Worm (Caenorhabditis elegans) whole organism, young adult: ENCODE measurements around the gene K11H3.5.
A peak's percentile ranks its signal among the peaks of the same experiment; 100 is the strongest.

Experiments
- C17E4.6 ChIP-seq: fragments of 200-800 bp; sonication (Bioruptor generic); IDR thresholded peaks from 2 replicates; pipeline ENCODE4 v1.3.6; 2022; ENCODE audit warnings: missing genetic modification reagents, missing genetic modification characterization, missing compliant biosample characterization
- D2030.7 ChIP-seq: fragments of 200-800 bp; sonication (Bioruptor generic); IDR thresholded peaks from 2 replicates; pipeline ENCODE4 v1.3.6; 2022; ENCODE audit warnings: missing genetic modification reagents, missing genetic modification characterization, missing compliant biosample characterization
- F57C9.4 ChIP-seq: sonication (generic microtip); optimal IDR thresholded peaks from 2 replicates; lab custom pipeline; 2017; ENCODE audit warnings: mild to moderate bottlenecking, missing genetic modification characterization, missing compliant biosample characterization
- T07F8.4 ChIP-seq: sonication (generic microtip); optimal IDR thresholded peaks from 2 replicates; lab custom pipeline; 2016; ENCODE audit warnings: mild to moderate bottlenecking, missing genetic modification characterization, moderate library complexity, missing compliant biosample characterization
- Y53G8AR.9 ChIP-seq: fragments of 200-800 bp; sonication (Bioruptor generic); conservative IDR thresholded peaks from 2 replicates; pipeline ENCODE4 v1.3.6; 2022; ENCODE audit warnings: missing genetic modification reagents, missing genetic modification characterization, missing compliant biosample characterization
- Y56A3A.18 ChIP-seq: fragments of 200-800 bp; sonication (Bioruptor generic); IDR thresholded peaks from 2 replicates; pipeline ENCODE4 v1.3.6; 2022; ENCODE audit warnings: missing genetic modification reagents, missing genetic modification characterization, missing compliant biosample characterization
- Y79H2A.3 ChIP-seq: fragments of 200-800 bp; sonication (Bioruptor generic); conservative IDR thresholded peaks from 2 replicates; pipeline ENCODE4 v1.3.6; 2022; ENCODE audit warnings: missing genetic modification reagents, missing genetic modification characterization, missing compliant biosample characterization
- ama-1 ChIP-seq, 3 experiments: fragments of 150-350 bp in 1 of 3; sonication (generic microtip) in 2 of 3; optimal IDR thresholded peaks; 2 replicates each; lab custom pipeline; 2014 to 2018; ENCODE audit warnings: missing biosample characterization in 2 of 3, missing genetic modification characterization in 2 of 3, missing genetic modification reagents in 2 of 3
- aptf-2 ChIP-seq: fragments of 200-800 bp; sonication (Bioruptor generic); conservative IDR thresholded peaks from 2 replicates; pipeline ENCODE4 v1.3.6; 2022; ENCODE audit warnings: missing genetic modification reagents, missing genetic modification characterization, missing compliant biosample characterization
- atf-7 ChIP-seq: sonication (generic microtip); optimal IDR thresholded peaks from 2 replicates; lab custom pipeline; 2017; ENCODE audit warnings: mild to moderate bottlenecking, missing genetic modification characterization, missing compliant biosample characterization
- bed-1 ChIP-seq: fragments of 200-800 bp; sonication (Bioruptor generic); IDR thresholded peaks from 2 replicates; pipeline ENCODE4 v1.3.6; 2022; ENCODE audit warnings: missing genetic modification reagents, missing genetic modification characterization, missing compliant biosample characterization
- ccch-3 ChIP-seq: fragments of 200-800 bp; sonication (Bioruptor generic); optimal IDR thresholded peaks from 2 replicates; lab custom pipeline; 2018; ENCODE audit warnings: mild to moderate bottlenecking, missing genetic modification characterization, missing compliant biosample characterization
- cebp-1 ChIP-seq, 2 experiments: fragments of 200-800 bp in 1 of 2; sonication (Bioruptor generic) in 1 of 2; sonication (generic microtip) in 1 of 2; IDR thresholded peaks in 1 of 2; optimal IDR thresholded peaks in 1 of 2; 2 replicates each; pipeline versions ENCODE4 v1.3.6 to Lab custom; 2017 to 2022; ENCODE audit warnings: missing compliant biosample characterization in 2 of 2, missing genetic modification characterization in 2 of 2, mild to moderate bottlenecking in 1 of 2, missing genetic modification reagents in 1 of 2, moderate library complexity in 1 of 2
- ceh-79 ChIP-seq: sonication (generic microtip); optimal IDR thresholded peaks from 2 replicates; lab custom pipeline; 2017; ENCODE audit warnings: mild to moderate bottlenecking, missing genetic modification characterization, missing compliant biosample characterization
- dpff-1 ChIP-seq: sonication (generic microtip); optimal IDR thresholded peaks from 2 replicates; lab custom pipeline; 2017; ENCODE audit warnings: mild to moderate bottlenecking, missing genetic modification characterization, missing compliant biosample characterization
- ekl-4 ChIP-seq: fragments of 200-800 bp; sonication (Bioruptor generic); IDR thresholded peaks from 2 replicates; pipeline ENCODE4 v1.3.6; 2022; ENCODE audit warnings: missing genetic modification reagents, missing genetic modification characterization, missing compliant biosample characterization
- gei-17 ChIP-seq: fragments of 200-800 bp; sonication (Bioruptor generic); optimal IDR thresholded peaks from 2 replicates; lab custom pipeline; 2018; ENCODE audit warnings: mild to moderate bottlenecking, missing genetic modification characterization, missing compliant biosample characterization
- hmg-1.2 ChIP-seq: fragments of 200-800 bp; sonication (Bioruptor generic); IDR thresholded peaks from 2 replicates; pipeline ENCODE4 v1.3.6; 2022; ENCODE audit warnings: missing genetic modification reagents, missing genetic modification characterization, missing compliant biosample characterization
- hsf-1 ChIP-seq: fragments of 200-800 bp; sonication (Bioruptor generic); IDR thresholded peaks from 2 replicates; pipeline ENCODE4 v1.3.6; 2022; ENCODE audit warnings: missing genetic modification reagents, missing genetic modification characterization, missing compliant biosample characterization
- lin-26 ChIP-seq: fragments of 200-800 bp; sonication (Bioruptor generic); IDR thresholded peaks from 2 replicates; pipeline ENCODE4 v1.3.6; 2022; ENCODE audit warnings: missing genetic modification reagents, missing genetic modification characterization, missing compliant biosample characterization
- lin-35 ChIP-seq, 3 experiments: fragments of 150-350 bp in 2 of 3; sonication (generic microtip) in 1 of 3; optimal IDR thresholded peaks; 2 replicates each; lab custom pipeline; 2014 to 2018; ENCODE audit warnings: missing biosample characterization in 3 of 3, missing genetic modification characterization in 3 of 3, missing genetic modification reagents in 3 of 3
- lin-40 ChIP-seq: sonication (generic microtip); optimal IDR thresholded peaks from 2 replicates; lab custom pipeline; 2016; ENCODE audit warnings: missing genetic modification characterization, mild to moderate bottlenecking, missing compliant biosample characterization, missing genotype, missing genetic modification reagents
- madf-10 ChIP-seq: sonication (generic microtip); optimal IDR thresholded peaks from 2 replicates; lab custom pipeline; 2016; ENCODE audit warnings: mild to moderate bottlenecking, missing genetic modification characterization, missing compliant biosample characterization
- madf-6 ChIP-seq: fragments of 200-800 bp; sonication (Bioruptor generic); IDR thresholded peaks from 2 replicates; pipeline ENCODE4 v1.3.6; 2022; ENCODE audit warnings: missing genetic modification reagents, missing genetic modification characterization, missing compliant biosample characterization
- mxl-1 ChIP-seq: sonication (generic microtip); optimal IDR thresholded peaks from 2 replicates; lab custom pipeline; 2016; ENCODE audit warnings: missing genetic modification characterization, missing compliant biosample characterization
- nfya-2 ChIP-seq: fragments of 200-800 bp; sonication (Bioruptor generic); IDR thresholded peaks from 2 replicates; pipeline ENCODE4 v1.3.6; 2022; ENCODE audit warnings: missing genetic modification reagents, missing genetic modification characterization, missing compliant biosample characterization
- nhr-80 ChIP-seq: sonication (generic microtip); optimal IDR thresholded peaks from 2 replicates; lab custom pipeline; 2016; ENCODE audit warnings: missing genetic modification characterization, missing compliant biosample characterization
- pbrm-1 ChIP-seq: fragments of 200-800 bp; sonication (Bioruptor generic); IDR thresholded peaks from 2 replicates; pipeline ENCODE4 v1.3.6; 2022; ENCODE audit warnings: missing genetic modification reagents, missing genetic modification characterization, missing compliant biosample characterization
- repo-1 ChIP-seq: sonication (generic microtip); optimal IDR thresholded peaks from 2 replicates; lab custom pipeline; 2017; ENCODE audit warnings: mild to moderate bottlenecking, missing genetic modification characterization, missing compliant biosample characterization
- snpc-3.4 ChIP-seq: sonication (generic microtip); optimal IDR thresholded peaks from 2 replicates; lab custom pipeline; 2017; ENCODE audit warnings: missing genetic modification characterization, mild to moderate bottlenecking, missing compliant biosample characterization, antibody characterized with exemption, moderate library complexity, missing genotype, missing genetic modification reagents
- somi-1 ChIP-seq: fragments of 200-800 bp; sonication (Bioruptor generic); optimal IDR thresholded peaks from 2 replicates; lab custom pipeline; 2018; ENCODE audit warnings: mild to moderate bottlenecking, missing genetic modification characterization, missing compliant biosample characterization
- tbp1 ChIP-seq: fragments of 200-800 bp; sonication (Bioruptor generic); optimal IDR thresholded peaks from 2 replicates; lab custom pipeline; 2018; ENCODE audit warnings: mild to moderate bottlenecking, missing genetic modification characterization, missing compliant biosample characterization
- tbx-9 ChIP-seq: sonication (generic microtip); optimal IDR thresholded peaks from 2 replicates; lab custom pipeline; 2016; ENCODE audit warnings: borderline replicate concordance, missing genetic modification characterization, inconsistent platforms, missing compliant biosample characterization
- unc-62 ChIP-seq: fragments of 150-350 bp; optimal IDR thresholded peaks from 2 replicates; lab custom pipeline; 2014; ENCODE audit warnings: missing biosample characterization, missing genetic modification reagents, missing genetic modification characterization
- ztf-22 ChIP-seq: fragments of 200-800 bp; sonication (Bioruptor generic); optimal IDR thresholded peaks from 2 replicates; lab custom pipeline; 2018; ENCODE audit warnings: mild to moderate bottlenecking, missing genetic modification characterization, moderate library complexity, missing compliant biosample characterization
- ztf-25 ChIP-seq: fragments of 200-800 bp; sonication (Bioruptor generic); IDR thresholded peaks from 2 replicates; pipeline ENCODE4 v1.3.6; 2022; ENCODE audit warnings: missing genetic modification reagents, missing genetic modification characterization, missing compliant biosample characterization
- ztf-26 ChIP-seq: sonication (generic microtip); optimal IDR thresholded peaks from 2 replicates; lab custom pipeline; 2017; ENCODE audit warnings: missing genetic modification characterization, missing compliant biosample characterization
- ztf-3 ChIP-seq: fragments of 200-800 bp; sonication (Bioruptor generic); optimal IDR thresholded peaks from 2 replicates; lab custom pipeline; 2018; ENCODE audit warnings: mild to moderate bottlenecking, missing genetic modification characterization, missing compliant biosample characterization

The K11H3.5 gene

ce11 chrIII:9804997-9805610, 38.5 kb upstream of the K11H3.5 start, which contains the start of gene riok-3 (continued):
- peak; percentile 36 for TF ChIP-seq dpff-1 (tag; lab: Kevin White, UChicago)
- peak; percentile 15 for TF ChIP-seq tbp1 (GFP tag; lab: Kevin White, UChicago)
- no peak for TF ChIP-seq aptf-2
- TF ChIP-seq ztf-22 (GFP tag; lab: Kevin White, UChicago) = no peak
- TF ChIP-seq repo-1 = peak; percentile 77
- peak; percentile 44 for TF ChIP-seq somi-1 (GFP tag; lab: Kevin White, UChicago)
- TF ChIP-seq madf-6 (GFP tag; lab: Robert Waterston, UW) = no peak; the same call in 1 of the 2 replicates
- no peak for TF ChIP-seq unc-62 (GFP tag; lab: Kevin White, UChicago)
- no peak for TF ChIP-seq gei-17 (GFP tag; lab: Kevin White, UChicago)
- peak; percentile 10; the same call in 1 of the 2 replicates for TF ChIP-seq Y56A3A.18
- no peak for TF ChIP-seq ceh-79 (tag; lab: Kevin White, UChicago)
- no peak for TF ChIP-seq ztf-25 (GFP tag; lab: Robert Waterston, UW)
- no peak for TF ChIP-seq mxl-1 (tag; lab: Kevin White, UChicago)
- peak; percentile 36 for TF ChIP-seq ztf-26 (tag; lab: Kevin White, UChicago)
- TF ChIP-seq ama-1 (optimal IDR thresholded peaks at IDR 0.05; lab: Kevin White, UChicago) = no peak
- TF ChIP-seq ama-1 (GFP tag; optimal IDR thresholded peaks at IDR 0.05; lab: Kevin White, UChicago) = no peak
- no peak for TF ChIP-seq T07F8.4 (tag; lab: Kevin White, UChicago)
- 0 out of 2 replicates have a peak, but pooled peaks have one; percentile 25 for TF ChIP-seq lin-26 (GFP tag; lab: Robert Waterston, UW)
- no peak for TF ChIP-seq lin-35 (GFP tag; optimal IDR thresholded peaks at IDR 0.05; lab: Kevin White, UChicago)
- no peak for TF ChIP-seq atf-7 (tag; lab: Kevin White, UChicago)
- TF ChIP-seq cebp-1 (GFP tag; IDR thresholded peaks at IDR 0.05; lab: Robert Waterston, UW) = peak; percentile 74; the same call in 1 of the 2 replicates
- TF ChIP-seq cebp-1 (tag; optimal IDR thresholded peaks at IDR 0.05; lab: Kevin White, UChicago) = peak; percentile 94
- TF ChIP-seq pbrm-1 (GFP tag; lab: Robert Waterston, UW) = peak; percentile 49; the same call in 1 of the 2 replicates
- TF ChIP-seq ekl-4 (GFP tag; lab: Robert Waterston, UW) = peak; percentile 50
- TF ChIP-seq ztf-3 (GFP tag; lab: Kevin White, UChicago) = peak; percentile 19
- TF ChIP-seq F57C9.4 = peak; percentile 41
- TF ChIP-seq Y79H2A.3 = 0 out of 2 replicates have a peak, but pooled peaks have one; percentile 68
- no peak for TF ChIP-seq nhr-80
- TF ChIP-seq hsf-1 = no peak
- no peak for TF ChIP-seq D2030.7 (GFP tag; lab: Robert Waterston, UW)
- TF ChIP-seq snpc-3.4 = no peak
- no peak for TF ChIP-seq hmg-1.2
- peak; percentile 75 for TF ChIP-seq Y53G8AR.9 (GFP tag; lab: Robert Waterston, UW)
- no peak for TF ChIP-seq madf-10 (tag; lab: Kevin White, UChicago)
- TF ChIP-seq C17E4.6 (GFP tag; lab: Robert Waterston, UW) = no peak
- TF ChIP-seq ccch-3 (GFP tag; lab: Kevin White, UChicago) = no peak
- TF ChIP-seq lin-40 = peak; percentile 11
- no peak for TF ChIP-seq nfya-2 (GFP tag; lab: Robert Waterston, UW)
- no peak for TF ChIP-seq tbx-9
- TF ChIP-seq, all 124 proteins: peak for 27

ce11 chrIII:9806968-9807559, 36.5 kb upstream of the K11H3.5 start, which contains the start of gene ZK632.4:
TSS of gene ZK632.4 (minus strand) at chrIII:9807454.
- TF ChIP-seq cebp-1 (GFP tag; IDR thresholded peaks at IDR 0.05; lab: Robert Waterston, UW) (no peak), cebp-1 (tag; optimal IDR thresholded peaks at IDR 0.05; lab: Kevin White, UChicago) (peak; percentile 41), bed-1 (no peak)
